Worm (Caenorhabditis elegans): Measurements from ENCODE around the gene C15F1.2.

C15F1.2 gene

DNA sequence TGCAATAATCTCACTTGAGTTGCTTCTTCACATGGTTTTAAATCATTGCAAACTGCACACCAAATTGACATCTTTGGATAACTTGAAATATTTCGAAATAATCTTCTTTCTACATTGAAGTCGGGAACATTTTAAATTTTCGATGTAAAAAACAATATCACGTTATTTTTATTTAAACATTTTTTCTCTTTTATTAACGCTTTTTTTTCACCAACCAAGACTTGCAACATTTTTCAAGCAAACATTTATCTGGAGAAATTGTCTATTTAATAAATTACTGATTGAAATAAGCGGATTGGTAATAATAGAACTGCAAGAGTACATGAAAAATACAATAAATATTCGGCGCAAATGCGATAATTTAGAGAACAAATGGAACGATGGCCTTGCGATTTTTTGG lies 9.2 kb upstream of the C15F1.2 start, which contains the start of gene C15F1.5:
TSS of gene C15F1.5 (minus strand) at position 101 of the 400 bp plus-strand sequence.
- TF ChIP-seq ces-1 (GFP tag; optimal IDR thresholded peaks at IDR 0.05): no peak
- TF ChIP-seq fkh-10 (GFP tag; optimal IDR thresholded peaks at IDR 0.05): no peak
- TF ChIP-seq elt-3 (tag; optimal IDR thresholded peaks at IDR 0.05): no peak
- TF ChIP-seq pag-3 (tag; optimal IDR thresholded peaks at IDR 0.05; ENCODE audit: borderline replicate concordance, insufficient read depth): no peak
- no peak for TF ChIP-seq sox-4 (tag; optimal IDR thresholded peaks at IDR 0.05)
- TF ChIP-seq nhr-28 (tag; optimal IDR thresholded peaks at IDR 0.05): no peak
- no peak for TF ChIP-seq tlp-1 (tag; optimal IDR thresholded peaks at IDR 0.05)
- no peak for TF ChIP-seq C04F5.9 (tag; optimal IDR thresholded peaks at IDR 0.05)
- TF ChIP-seq mef-2 (tag; optimal IDR thresholded peaks at IDR 0.05): no peak
- TF ChIP-seq Y116A8C.19 (tag; optimal IDR thresholded peaks at IDR 0.05; ENCODE audit: borderline replicate concordance): no peak
- no peak for TF ChIP-seq lin-13 (GFP tag; optimal IDR thresholded peaks at IDR 0.05)
- TF ChIP-seq lin-35 (GFP tag; optimal IDR thresholded peaks at IDR 0.05): no peak
- TF ChIP-seq snu-23 (GFP tag; optimal IDR thresholded peaks at IDR 0.05): no peak
- TF ChIP-seq elt-2 (tag; optimal IDR thresholded peaks at IDR 0.05): no peak
- no peak for TF ChIP-seq nhr-84 (tag; optimal IDR thresholded peaks at IDR 0.05)
- no peak for TF ChIP-seq grh-1 (GFP tag; IDR thresholded peaks at IDR 0.05)
- no peak for TF ChIP-seq isw-1 (GFP tag; IDR thresholded peaks at IDR 0.05)
- no peak for TF ChIP-seq aha-1 (tag; optimal IDR thresholded peaks at IDR 0.05)

DNA sequence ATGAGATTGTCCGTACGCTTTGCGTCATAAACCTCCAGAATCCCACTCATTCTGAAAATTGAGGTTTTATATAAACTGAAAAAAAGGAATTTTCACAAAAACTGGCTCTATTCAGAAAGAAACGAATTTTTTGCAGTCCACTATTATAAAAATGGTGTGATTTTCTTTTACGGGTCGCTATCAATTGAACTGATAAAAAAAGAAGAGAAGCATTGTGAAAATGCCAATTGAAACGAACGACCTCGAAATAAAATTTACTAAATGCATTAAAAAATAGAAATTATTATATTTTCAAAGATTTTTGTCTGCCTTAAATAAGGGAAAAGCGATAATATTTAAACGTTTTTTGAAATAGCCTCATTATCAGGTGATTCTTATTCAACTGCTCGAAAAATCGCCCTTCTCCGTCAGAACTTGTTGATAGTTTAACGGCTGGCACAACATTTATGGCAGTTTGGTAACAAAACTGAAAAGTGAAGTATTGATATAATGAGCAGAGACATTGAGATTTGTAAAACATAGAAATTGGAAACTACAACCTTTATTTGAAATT lies 7.5 kb upstream of the C15F1.2 start, which contains the start of gene art-1:
TSS of gene art-1 (minus strand) at position 51 of the 553 bp plus-strand sequence.
- TF ChIP-seq nhr-76 (tag; optimal IDR thresholded peaks at IDR 0.05) (no peak), nhr-71 (tag; optimal IDR thresholded peaks at IDR 0.05) (peak; percentile 1), lir-3 (tag; optimal IDR thresholded peaks at IDR 0.05; ENCODE audit: poor library complexity) (no peak), lin-39 (tag; optimal IDR thresholded peaks at IDR 0.05) (no peak), elt-2 (tag; optimal IDR thresholded peaks at IDR 0.05) (peak; percentile 26), unc-62 (GFP tag; optimal IDR thresholded peaks at IDR 0.05) (no peak), egl-27 (tag; optimal IDR thresholded peaks at IDR 0.05) (no peak), efl-1 (optimal IDR thresholded peaks at IDR 0.05) (no peak), efl-1 (GFP tag; optimal IDR thresholded peaks at IDR 0.05 in 1 of 2) (peak in 1 of 2 experiments; percentile 64)

DNA sequence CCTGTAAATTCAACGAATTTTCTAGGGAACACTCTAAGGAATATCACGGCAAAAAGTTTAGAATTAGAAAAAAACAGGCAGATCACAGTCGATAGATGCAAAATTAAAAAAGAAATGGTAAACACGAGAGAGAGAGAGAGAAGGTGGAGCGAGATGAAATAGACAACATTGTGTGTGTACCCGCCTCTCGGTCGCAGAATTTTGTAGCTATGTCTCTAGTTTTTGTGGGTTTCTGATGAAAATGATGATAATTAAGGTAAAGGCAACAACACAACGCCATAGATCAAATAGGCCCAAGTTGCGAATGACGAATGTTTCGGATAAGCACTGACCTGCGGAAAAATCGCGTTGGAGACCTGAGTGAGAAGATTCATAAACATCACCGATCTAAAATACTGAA lies 6.3 kb upstream of the C15F1.2 start, which contains the start of gene sod-1:
TSS of gene sod-1 (minus strand) at position 387 of the 400 bp plus-strand sequence.
- TF ChIP-seq nhr-90 (tag; optimal IDR thresholded peaks at IDR 0.05; ENCODE audit: poor library complexity) (no peak), irx-1 (tag; optimal IDR thresholded peaks at IDR 0.05) (no peak), efl-3 (GFP tag; optimal IDR thresholded peaks at IDR 0.05) (no peak), ceh-63 (GFP tag; optimal IDR thresholded peaks at IDR 0.05) (no peak), rnt-1 (tag; optimal IDR thresholded peaks at IDR 0.05) (peak; percentile 13), hpl-2 (GFP tag; optimal IDR thresholded peaks at IDR 0.05) (no peak), aly-2 (tag; optimal IDR thresholded peaks at IDR 0.05) (no peak), lin-13 (GFP tag; optimal IDR thresholded peaks at IDR 0.05) (no peak), ets-5 (GFP tag; IDR thresholded peaks at IDR 0.05) (no peak), grh-1 (GFP tag; IDR thresholded peaks at IDR 0.05) (no peak), nhr-28 (tag; optimal IDR thresholded peaks at IDR 0.05) (no peak), nhr-237 (tag; optimal IDR thresholded peaks at IDR 0.05) (no peak), snu-23 (GFP tag; optimal IDR thresholded peaks at IDR 0.05) (peak; percentile 32), egl-13 (tag; optimal IDR thresholded peaks at IDR 0.05) (no peak), isw-1 (GFP tag; IDR thresholded peaks at IDR 0.05) (no peak), ceh-88 (GFP tag; IDR thresholded peaks at IDR 0.05) (no peak), mdl-1 (tag; optimal IDR thresholded peaks at IDR 0.05) (no peak), F16B12.6 (tag; optimal IDR thresholded peaks at IDR 0.05) (no peak), fkh-4 (tag; optimal IDR thresholded peaks at IDR 0.05; ENCODE audit: borderline replicate concordance) (no peak), C16A3.4 (tag; optimal IDR thresholded peaks at IDR 0.05) (no peak), sox-4 (tag; optimal IDR thresholded peaks at IDR 0.05) (no peak), C34B4.2 (tag; optimal IDR thresholded peaks at IDR 0.05) (no peak), zag-1 (tag; optimal IDR thresholded peaks at IDR 0.05) (no peak), lin-35 (GFP tag; optimal IDR thresholded peaks at IDR 0.05) (peak in 1 of 2 experiments; percentile 25), elt-3 (tag; optimal IDR thresholded peaks at IDR 0.05) (peak in 1 of 6 experiments; percentile 51), blmp-1 (tag; optimal IDR thresholded peaks at IDR 0.05) (peak; percentile 12), lin-14 (GFP tag; optimal IDR thresholded peaks at IDR 0.05) (peak; percentile 24), ces-1 (GFP tag; optimal IDR thresholded peaks at IDR 0.05) (no peak), skn-1 (tag; optimal IDR thresholded peaks at IDR 0.05) (peak; percentile 75)
